Worm (Caenorhabditis elegans) whole organism, L2 larva: ENCODE data around the gene Y48G9A.6.

Source experiments
- C34F6.9 ChIP-seq: fragments of 150-350 bp; optimal IDR thresholded peaks from 2 replicates; lab custom pipeline; 2014; ENCODE audit warnings: missing biosample characterization, missing genetic modification characterization
- F13H6.1 ChIP-seq: sonication (generic microtip); optimal IDR thresholded peaks from 2 replicates; lab custom pipeline; 2016; ENCODE audit warnings: missing genetic modification characterization, missing compliant biosample characterization
- R02D3.7 ChIP-seq: fragments of 150-350 bp; optimal IDR thresholded peaks from 2 replicates; lab custom pipeline; 2014; ENCODE audit warnings: missing biosample characterization, missing genetic modification characterization
- Y55F3AM.14 ChIP-seq: fragments of 200-800 bp; sonication (Bioruptor generic); optimal IDR thresholded peaks from 2 replicates; lab custom pipeline; 2018; ENCODE audit warnings: mild to moderate bottlenecking, missing genetic modification characterization, missing compliant biosample characterization
- ZK546.5 ChIP-seq: sonication (generic microtip); optimal IDR thresholded peaks from 2 replicates; lab custom pipeline; 2017; ENCODE audit warnings: missing biosample characterization, missing genetic modification characterization
- alr-1 ChIP-seq: fragments of 150-350 bp; optimal IDR thresholded peaks from 2 replicates; lab custom pipeline; 2014; ENCODE audit warnings: missing biosample characterization, missing genetic modification characterization
- aly-2 ChIP-seq: fragments of 150-350 bp; optimal IDR thresholded peaks from 2 replicates; lab custom pipeline; 2014; ENCODE audit warnings: missing biosample characterization, missing genetic modification characterization
- ama-1 ChIP-seq: fragments of 150-350 bp; optimal IDR thresholded peaks from 2 replicates; lab custom pipeline; 2018; ENCODE audit warnings: inconsistent platforms
- blmp-1 ChIP-seq: sonication (generic microtip); optimal IDR thresholded peaks from 2 replicates; lab custom pipeline; 2017; ENCODE audit warnings: missing genetic modification characterization, mild to moderate bottlenecking, missing compliant biosample characterization, antibody characterized with exemption, moderate library complexity; ENCODE audit not compliant: insufficient read depth
- ceh-82 ChIP-seq: fragments of 150-350 bp; optimal IDR thresholded peaks from 2 replicates; lab custom pipeline; 2014; ENCODE audit warnings: missing biosample characterization, missing genetic modification characterization
- crh-2 ChIP-seq: sonication (generic microtip); optimal IDR thresholded peaks from 2 replicates; lab custom pipeline; 2017; ENCODE audit warnings: missing biosample characterization, missing genetic modification characterization
- dmd-4 ChIP-seq: sonication (generic microtip); optimal IDR thresholded peaks from 2 replicates; lab custom pipeline; 2017; ENCODE audit warnings: missing biosample characterization, missing genetic modification characterization
- egl-27 ChIP-seq: sonication (generic microtip); optimal IDR thresholded peaks from 3 replicates; lab custom pipeline; 2017; ENCODE audit warnings: missing biosample characterization, missing genetic modification reagents, missing genetic modification characterization
- elt-1 ChIP-seq: fragments of 150-350 bp; optimal IDR thresholded peaks from 2 replicates; lab custom pipeline; 2014; ENCODE audit warnings: missing biosample characterization, missing genetic modification characterization
- elt-3 ChIP-seq: sonication (generic microtip); optimal IDR thresholded peaks from 2 replicates; lab custom pipeline; 2017; ENCODE audit warnings: missing biosample characterization, missing genetic modification characterization
- fos-1 ChIP-seq: fragments of 150-350 bp; optimal IDR thresholded peaks from 2 replicates; lab custom pipeline; 2014; ENCODE audit warnings: missing biosample characterization, missing genetic modification characterization
- gmeb-1 ChIP-seq: fragments of 150-350 bp; optimal IDR thresholded peaks from 2 replicates; lab custom pipeline; 2014; ENCODE audit warnings: missing biosample characterization, missing genetic modification characterization
- lin-11 ChIP-seq: fragments of 150-350 bp; sonication (generic microtip); optimal IDR thresholded peaks from 2 replicates; lab custom pipeline; 2014; ENCODE audit warnings: missing biosample characterization, missing genetic modification characterization, inconsistent platforms, mixed read lengths
- lin-13 ChIP-seq: fragments of 150-350 bp; optimal IDR thresholded peaks from 2 replicates; lab custom pipeline; 2014; ENCODE audit warnings: missing biosample characterization, missing genetic modification reagents, missing genetic modification characterization
- lsy-2 ChIP-seq, 2 experiments: fragments of 150-350 bp in 1 of 2; sonication (generic microtip) in 1 of 2; optimal IDR thresholded peaks; 2 replicates each; lab custom pipeline; 2014 to 2017; ENCODE audit warnings: missing biosample characterization in 2 of 2, missing genetic modification characterization in 2 of 2
- mab-5 ChIP-seq: fragments of 150-350 bp; optimal IDR thresholded peaks from 2 replicates; lab custom pipeline; 2014; ENCODE audit warnings: missing biosample characterization, missing genetic modification characterization
- mbf-1 ChIP-seq: sonication (generic microtip); optimal IDR thresholded peaks from 2 replicates; lab custom pipeline; 2017; ENCODE audit warnings: missing biosample characterization, missing genetic modification characterization
- nhr-10 ChIP-seq: sonication (generic microtip); optimal IDR thresholded peaks from 2 replicates; lab custom pipeline; 2017; ENCODE audit warnings: missing biosample characterization, missing genetic modification characterization
- nhr-11 ChIP-seq: fragments of 150-350 bp; optimal IDR thresholded peaks from 2 replicates; lab custom pipeline; 2014; ENCODE audit warnings: missing biosample characterization, missing genetic modification characterization
- nhr-12 ChIP-seq: fragments of 150-350 bp; optimal IDR thresholded peaks from 2 replicates; lab custom pipeline; 2014; ENCODE audit warnings: missing biosample characterization, missing genetic modification characterization
- nhr-129 ChIP-seq: fragments of 150-350 bp; optimal IDR thresholded peaks from 2 replicates; lab custom pipeline; 2014; ENCODE audit warnings: missing biosample characterization, missing genetic modification characterization
- nhr-21 ChIP-seq: fragments of 150-350 bp; optimal IDR thresholded peaks from 2 replicates; lab custom pipeline; 2014; ENCODE audit warnings: missing biosample characterization, missing genetic modification characterization
- nhr-23 ChIP-seq: fragments of 150-350 bp; optimal IDR thresholded peaks from 2 replicates; lab custom pipeline; 2014; ENCODE audit warnings: missing biosample characterization, missing genetic modification reagents, missing genetic modification characterization
- nhr-237 ChIP-seq: fragments of 150-350 bp; optimal IDR thresholded peaks from 2 replicates; lab custom pipeline; 2014; ENCODE audit warnings: missing biosample characterization, missing genetic modification characterization
- nhr-25 ChIP-seq: fragments of 150-350 bp; sonication (generic microtip); optimal IDR thresholded peaks from 3 replicates; lab custom pipeline; 2014; ENCODE audit warnings: missing biosample characterization, missing genetic modification characterization
- nhr-6 ChIP-seq: fragments of 150-350 bp; optimal IDR thresholded peaks from 2 replicates; lab custom pipeline; 2014; ENCODE audit warnings: missing biosample characterization, missing genetic modification characterization
- nhr-77 ChIP-seq: fragments of 150-350 bp; optimal IDR thresholded peaks from 2 replicates; lab custom pipeline; 2014; ENCODE audit warnings: missing biosample characterization, missing genetic modification characterization
- peb-1 ChIP-seq: fragments of 150-350 bp; optimal IDR thresholded peaks from 2 replicates; lab custom pipeline; 2014; ENCODE audit warnings: missing biosample characterization, missing genetic modification characterization
- sem-4 ChIP-seq: fragments of 150-350 bp; optimal IDR thresholded peaks from 2 replicates; lab custom pipeline; 2014; ENCODE audit warnings: missing biosample characterization, missing genetic modification reagents, missing genetic modification characterization
- skn-1 ChIP-seq: sonication (generic microtip); optimal IDR thresholded peaks from 2 replicates; lab custom pipeline; 2017; ENCODE audit warnings: missing biosample characterization, missing genetic modification characterization
- sma-3 ChIP-seq: sonication (generic microtip); optimal IDR thresholded peaks from 2 replicates; lab custom pipeline; 2016; ENCODE audit warnings: missing genetic modification reagents, missing genetic modification characterization, missing compliant biosample characterization
- sma-9 ChIP-seq, 2 experiments: fragments of 150-350 bp in 1 of 2; sonication (generic microtip) in 1 of 2; optimal IDR thresholded peaks; 2 replicates each; lab custom pipeline; 2014 to 2016; ENCODE audit warnings: missing genetic modification characterization in 2 of 2, mild to moderate bottlenecking in 1 of 2, missing biosample characterization in 1 of 2, missing compliant biosample characterization in 1 of 2, missing genetic modification reagents in 1 of 2, moderate library complexity in 1 of 2
- snpc-4 ChIP-seq: fragments of 150-350 bp; optimal IDR thresholded peaks from 2 replicates; lab custom pipeline; 2014; ENCODE audit warnings: missing biosample characterization, missing genetic modification characterization
- unc-39 ChIP-seq: fragments of 150-350 bp; optimal IDR thresholded peaks from 2 replicates; lab custom pipeline; 2014; ENCODE audit warnings: missing biosample characterization, missing genetic modification characterization
- unc-55 ChIP-seq: fragments of 150-350 bp; sonication (generic microtip); optimal IDR thresholded peaks from 3 replicates; lab custom pipeline; 2014; ENCODE audit warnings: missing biosample characterization, missing genetic modification reagents, missing genetic modification characterization
- unc-62 ChIP-seq: fragments of 150-350 bp; optimal IDR thresholded peaks from 2 replicates; lab custom pipeline; 2014; ENCODE audit warnings: missing biosample characterization, missing genetic modification reagents, missing genetic modification characterization
- zag-1 ChIP-seq: fragments of 150-350 bp; optimal IDR thresholded peaks from 2 replicates; lab custom pipeline; 2014; ENCODE audit warnings: missing biosample characterization, missing genetic modification characterization
- ztf-1 ChIP-seq: fragments of 200-800 bp; sonication (Bioruptor generic); conservative IDR thresholded peaks from 2 replicates; pipeline ENCODE4 v1.3.6; 2022; ENCODE audit warnings: missing genetic modification characterization, missing compliant biosample characterization
- ztf-11 ChIP-seq: sonication (generic microtip); optimal IDR thresholded peaks from 2 replicates; lab custom pipeline; 2017; ENCODE audit warnings: missing biosample characterization, missing genetic modification characterization
- ztf-4 ChIP-seq: fragments of 150-350 bp; optimal IDR thresholded peaks from 2 replicates; lab custom pipeline; 2014; ENCODE audit warnings: missing biosample characterization, missing genetic modification characterization

Gene Y48G9A.6

DNA sequence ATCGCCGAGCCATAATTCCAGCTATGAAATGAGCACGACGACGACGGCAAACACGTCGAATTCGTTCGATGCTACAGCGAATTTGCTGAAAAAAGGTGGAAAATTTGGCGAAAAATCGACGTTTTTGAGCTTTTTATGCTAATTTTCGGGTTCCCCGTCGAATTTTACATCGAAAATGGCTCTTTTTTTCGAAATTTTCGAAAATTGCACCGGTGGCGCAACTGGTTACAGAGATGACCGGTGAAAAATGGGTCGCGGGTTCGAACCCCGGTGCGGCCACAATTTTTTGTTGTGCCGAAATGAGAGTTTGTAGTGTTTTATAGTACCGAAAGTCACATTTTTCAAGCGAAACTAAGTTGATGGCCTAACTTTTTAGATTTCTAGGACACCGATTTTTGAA, 19.8 kb downstream of the Y48G9A.6 start:
- TF ChIP-seq ZK546.5 (tag; lab: Kevin White, UChicago) (no peak), nhr-11 (no peak), nhr-25 (tag; lab: Kevin White, UChicago) (no peak), nhr-12 (tag; lab: Kevin White, UChicago) (no peak), R02D3.7 (tag; lab: Kevin White, UChicago) (no peak), ama-1 (no peak), nhr-10 (no peak), alr-1 (no peak), nhr-129 (no peak), mab-5 (tag; lab: Kevin White, UChicago) (no peak), ztf-1 (GFP tag; lab: Robert Waterston, UW) (no peak), nhr-6 (tag; lab: Kevin White, UChicago) (no peak), zag-1 (tag; lab: Kevin White, UChicago) (no peak), sem-4 (tag; lab: Kevin White, UChicago) (no peak), aly-2 (tag; lab: Kevin White, UChicago) (no peak)

DNA sequence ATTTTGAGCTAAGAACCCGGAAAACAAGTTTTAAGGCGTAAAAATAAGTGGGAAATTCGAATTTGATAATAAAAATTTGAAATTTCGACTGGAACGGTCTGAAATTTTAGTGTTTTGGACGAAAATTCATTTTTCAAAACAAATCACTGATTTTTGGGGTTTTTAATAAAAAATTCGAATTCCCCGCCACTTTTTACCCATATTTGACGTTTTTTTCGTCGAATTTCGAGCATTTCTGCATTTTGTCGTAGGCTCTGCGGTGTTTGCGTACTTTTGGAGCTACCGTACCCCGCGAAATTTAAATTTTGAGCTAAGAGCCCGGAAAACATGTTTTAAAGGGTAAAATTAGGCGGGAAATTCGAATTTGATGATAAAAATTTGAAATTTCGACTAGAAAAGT, 32.9 kb downstream of the Y48G9A.6 start:
- TF ChIP-seq lsy-2 (tag; optimal IDR thresholded peaks at IDR 0.05; lab: Kevin White, UChicago) (peak in 1 of 2 experiments; percentile 65), sma-9 (GFP tag; optimal IDR thresholded peaks at IDR 0.05; lab: Kevin White, UChicago) (no peak), sma-9 (tag; optimal IDR thresholded peaks at IDR 0.05; lab: Kevin White, UChicago) (no peak), ztf-11 (no peak)

DNA sequence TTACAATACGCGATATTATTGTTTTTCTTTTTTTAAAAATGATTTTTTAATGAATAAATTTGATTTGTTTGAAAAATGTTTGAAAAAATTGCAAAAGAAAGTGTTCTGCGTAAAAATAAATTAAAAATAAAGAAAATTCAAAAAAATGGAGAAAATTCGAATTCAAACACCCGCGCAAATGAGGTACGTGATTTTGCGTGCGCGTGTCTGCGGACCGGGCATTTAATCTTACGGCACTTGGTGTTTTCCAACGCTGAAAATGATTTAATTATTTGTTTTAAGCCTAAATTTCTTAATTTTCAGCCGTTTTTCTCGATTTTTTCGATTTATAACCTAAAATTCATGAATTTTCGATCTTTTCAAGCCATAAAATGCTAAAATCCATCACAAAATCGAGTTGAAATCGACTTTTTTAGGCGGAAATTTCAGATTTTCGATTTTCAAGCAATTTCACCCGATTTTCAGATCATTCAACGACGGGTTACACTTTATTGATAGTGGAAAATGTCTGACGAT, 33.9 kb downstream of the Y48G9A.6 start, which contains the start of gene gcn-1:
Gene gcn-1 (plus strand): TSS at position 466 of the 516 bp plus-strand sequence.
- TF ChIP-seq sma-9 (GFP tag; optimal IDR thresholded peaks at IDR 0.05; lab: Kevin White, UChicago) (no peak), sma-9 (tag; optimal IDR thresholded peaks at IDR 0.05; lab: Kevin White, UChicago) (no peak), gmeb-1 (peak; percentile 99), unc-55 (GFP tag; lab: Kevin White, UChicago) (peak; percentile 79), nhr-23 (no peak), Y55F3AM.14 (GFP tag; lab: Kevin White, UChicago) (no peak), peb-1 (tag; lab: Kevin White, UChicago) (no peak), crh-2 (tag; lab: Kevin White, UChicago) (peak; percentile 56), fos-1 (peak; percentile 12), ZK546.5 (tag; lab: Kevin White, UChicago) (no peak), F13H6.1 (tag; lab: Kevin White, UChicago) (peak; percentile 61), blmp-1 (tag; lab: Kevin White, UChicago) (no peak), ztf-11 (no peak), aly-2 (tag; lab: Kevin White, UChicago) (no peak), nhr-129 (peak; percentile 11), snpc-4 (tag; lab: Kevin White, UChicago) (peak; percentile 31), alr-1 (no peak), mab-5 (tag; lab: Kevin White, UChicago) (peak; percentile 7), egl-27 (tag; lab: Kevin White, UChicago) (peak; percentile 38), dmd-4 (tag; lab: Kevin White, UChicago) (no peak), nhr-77 (tag; lab: Kevin White, UChicago) (no peak), ztf-4 (tag; lab: Kevin White, UChicago) (peak; percentile 7), nhr-25 (tag; lab: Kevin White, UChicago) (peak; percentile 59), unc-39 (no peak), ceh-82 (tag; lab: Kevin White, UChicago) (no peak), sem-4 (tag; lab: Kevin White, UChicago) (peak; percentile 25), lin-13 (peak; percentile 85), R02D3.7 (tag; lab: Kevin White, UChicago) (no peak), unc-62 (GFP tag; lab: Kevin White, UChicago) (no peak), lin-11 (tag; lab: Kevin White, UChicago) (peak; percentile 56), sma-3 (GFP tag; lab: Kevin White, UChicago) (peak; percentile 75), mbf-1 (tag; lab: Kevin White, UChicago) (no peak), zag-1 (tag; lab: Kevin White, UChicago) (no peak), C34F6.9 (tag; lab: Kevin White, UChicago) (peak; percentile 67), elt-1 (tag; lab: Kevin White, UChicago) (no peak), skn-1 (tag; lab: Kevin White, UChicago) (no peak), nhr-12 (tag; lab: Kevin White, UChicago) (no peak), lsy-2 (tag; optimal IDR thresholded peaks at IDR 0.05; lab: Kevin White, UChicago) (peak; percentile 68 to 91), nhr-6 (tag; lab: Kevin White, UChicago) (no peak), nhr-11 (no peak), elt-3 (no peak), nhr-237 (tag; lab: Kevin White, UChicago) (no peak), nhr-21 (peak; percentile 53)
